Fruit fly (Drosophila melanogaster) whole organism, embryonic: Measurements from ENCODE around the gene insv.
A peak's percentile ranks its signal among the peaks of the same experiment; 100 is the strongest.

Experiments
- Atf-2 ChIP-seq: fragments of 200-800 bp; sonication (Bioruptor generic); optimal IDR thresholded peaks from 2 replicates; lab custom pipeline; 2016; ENCODE audit warnings: missing biosample characterization, missing genetic modification characterization
- BEAF-32 ChIP-seq: fragments of 200-800 bp; sonication (Bioruptor generic); optimal IDR thresholded peaks from 3 replicates; lab custom pipeline; 2017; ENCODE audit warnings: missing biosample characterization, missing genetic modification characterization, mild to moderate bottlenecking, moderate library complexity, missing genetic modification reagents
- CG10431 ChIP-seq: fragments of 200-800 bp; sonication (Bioruptor generic); optimal IDR thresholded peaks from 3 replicates; lab custom pipeline; 2018; ENCODE audit warnings: missing biosample characterization, mild to moderate bottlenecking, missing genetic modification characterization
- CG10654 ChIP-seq: fragments of 200-800 bp; sonication (Bioruptor generic); optimal IDR thresholded peaks from 2 replicates; lab custom pipeline; 2016; ENCODE audit warnings: missing biosample characterization, missing genetic modification characterization
- CG10979 ChIP-seq: fragments of 200-800 bp; sonication (Bioruptor generic); optimal IDR thresholded peaks from 2 replicates; lab custom pipeline; 2018; ENCODE audit warnings: missing biosample characterization, mild to moderate bottlenecking, missing genetic modification characterization, moderate library complexity
- CG11093 ChIP-seq: fragments of 200-800 bp; sonication (Bioruptor generic); IDR thresholded peaks from 3 replicates; pipeline ENCODE4 v1.3.6; 2022; ENCODE audit warnings: missing biosample characterization, missing genetic modification characterization
- CG12299 ChIP-seq: fragments of 200-800 bp; sonication (Bioruptor generic); optimal IDR thresholded peaks from 2 replicates; lab custom pipeline; 2018; ENCODE audit warnings: missing biosample characterization, mild to moderate bottlenecking, missing genetic modification characterization
- CG14710 ChIP-seq: fragments of 200-800 bp; sonication (Bioruptor generic); optimal IDR thresholded peaks from 3 replicates; lab custom pipeline; 2019; ENCODE audit warnings: missing biosample characterization, mild to moderate bottlenecking, missing genetic modification characterization, moderate library complexity
- CG15073 ChIP-seq: fragments of 200-800 bp; sonication (Bioruptor generic); optimal IDR thresholded peaks from 2 replicates; lab custom pipeline; 2016; ENCODE audit warnings: missing biosample characterization, missing genetic modification characterization
- CG15696 ChIP-seq: fragments of 200-800 bp; sonication (Bioruptor generic); optimal IDR thresholded peaks from 2 replicates; lab custom pipeline; 2019; ENCODE audit warnings: missing biosample characterization, mild to moderate bottlenecking, missing genetic modification characterization, moderate library complexity
- CG17186 ChIP-seq: fragments of 200-800 bp; sonication (Bioruptor generic); optimal IDR thresholded peaks from 3 replicates; lab custom pipeline; 2017; ENCODE audit warnings: missing biosample characterization, missing genetic modification reagents, missing genetic modification characterization
- CG18262 ChIP-seq: fragments of 200-800 bp; optimal IDR thresholded peaks from 3 replicates; lab custom pipeline; 2019; ENCODE audit warnings: missing biosample characterization, mild to moderate bottlenecking, missing genetic modification characterization, moderate library complexity
- CG18476 ChIP-seq: fragments of 200-800 bp; sonication (Bioruptor generic); optimal IDR thresholded peaks from 2 replicates; lab custom pipeline; 2016; ENCODE audit warnings: missing biosample characterization, mild to moderate bottlenecking, missing genetic modification characterization
- CG2120 ChIP-seq: fragments of 200-800 bp; sonication (Bioruptor generic); optimal IDR thresholded peaks from 3 replicates; lab custom pipeline; 2016; ENCODE audit warnings: missing biosample characterization, missing genetic modification characterization
- CG2129 ChIP-seq: fragments of 200-800 bp; sonication (Bioruptor generic); IDR thresholded peaks from 2 replicates; pipeline ENCODE4 v1.3.6; 2022; ENCODE audit warnings: missing biosample characterization, missing genetic modification characterization; ENCODE audit not compliant: partially characterized antibody
- CG30020 ChIP-seq: fragments of 200-800 bp; optimal IDR thresholded peaks from 2 replicates; lab custom pipeline; 2019; ENCODE audit warnings: missing biosample characterization, mild to moderate bottlenecking, missing genetic modification characterization, moderate library complexity
- CG31388 ChIP-seq: fragments of 200-800 bp; sonication (Bioruptor generic); optimal IDR thresholded peaks from 2 replicates; lab custom pipeline; 2016; ENCODE audit warnings: missing biosample characterization, missing genetic modification characterization
- CG3995 ChIP-seq: fragments of 200-800 bp; sonication (Bioruptor generic); optimal IDR thresholded peaks from 3 replicates; lab custom pipeline; 2016; ENCODE audit warnings: missing biosample characterization, missing genetic modification characterization
- CG4730 ChIP-seq: fragments of 200-800 bp; sonication (Bioruptor generic); IDR thresholded peaks from 2 replicates; pipeline ENCODE4 v1.3.6; 2022; ENCODE audit warnings: missing biosample characterization, missing genetic modification characterization
- CG6272 ChIP-seq: fragments of 200-800 bp; sonication (Bioruptor generic); IDR thresholded peaks from 2 replicates; pipeline ENCODE4 v1.3.6; 2022; ENCODE audit warnings: missing biosample characterization, missing genetic modification characterization
- CG6791 ChIP-seq: fragments of 200-800 bp; sonication (Bioruptor generic); IDR thresholded peaks from 3 replicates; pipeline ENCODE4 v1.3.6; 2022; ENCODE audit warnings: missing biosample characterization, missing genetic modification characterization; ENCODE audit not compliant: partially characterized antibody
- CG8281 ChIP-seq: fragments of 200-800 bp; sonication (Bioruptor generic); optimal IDR thresholded peaks from 2 replicates; lab custom pipeline; 2018; ENCODE audit warnings: missing biosample characterization, mild to moderate bottlenecking, missing genetic modification characterization, moderate library complexity
- CHES-1-like ChIP-seq: fragments of 200-800 bp; sonication (Bioruptor generic); optimal IDR thresholded peaks from 2 replicates; lab custom pipeline; 2016; ENCODE audit warnings: missing biosample characterization, missing genetic modification characterization
- Doc2 ChIP-seq: fragments of 200-800 bp; sonication (Bioruptor generic); IDR thresholded peaks from 2 replicates; pipeline ENCODE4 v1.3.6; 2022; ENCODE audit warnings: missing biosample characterization, missing genetic modification characterization
- Hr78 ChIP-seq, 2 experiments: fragments of 200-800 bp in 1 of 2; fragments of >200 bp in 1 of 2; sonication (Bioruptor generic) in 1 of 2; optimal IDR thresholded peaks; 2 replicates each; lab custom pipeline; 2017 to 2019; ENCODE audit warnings: missing biosample characterization in 2 of 2, missing genetic modification characterization in 2 of 2, mild to moderate bottlenecking in 1 of 2, moderate library complexity in 1 of 2
- Jarid2 ChIP-seq: fragments of 200-800 bp; sonication (Bioruptor generic); optimal IDR thresholded peaks from 3 replicates; lab custom pipeline; 2017; ENCODE audit warnings: mild to moderate bottlenecking, missing biosample characterization, missing genetic modification reagents, missing genetic modification characterization
- Lpt ChIP-seq: fragments of >200 bp; optimal IDR thresholded peaks from 2 replicates; lab custom pipeline; 2018; ENCODE audit warnings: missing biosample characterization, missing genetic modification characterization
- Meics ChIP-seq: fragments of 200-800 bp; sonication (Bioruptor generic); optimal IDR thresholded peaks from 2 replicates; lab custom pipeline; 2017; ENCODE audit warnings: missing biosample characterization, mild to moderate bottlenecking, missing genetic modification characterization
- NC2α ChIP-seq: fragments of 200-800 bp; sonication (Bioruptor generic); optimal IDR thresholded peaks from 2 replicates; lab custom pipeline; 2016; ENCODE audit warnings: missing biosample characterization, missing genetic modification characterization
- Nf-YC ChIP-seq: fragments of 200-800 bp; optimal IDR thresholded peaks from 3 replicates; lab custom pipeline; 2019; ENCODE audit warnings: missing biosample characterization, mild to moderate bottlenecking, missing genetic modification characterization, moderate library complexity
- Pdp1 ChIP-seq, 2 experiments: fragments of 200-800 bp; sonication (Bioruptor generic); optimal IDR thresholded peaks; 3 replicates each; lab custom pipeline; 2016; ENCODE audit warnings: missing biosample characterization in 2 of 2, missing genetic modification characterization in 2 of 2, mild to moderate bottlenecking in 1 of 2, moderate library complexity in 1 of 2
- Ravus ChIP-seq: fragments of 200-800 bp; sonication (Bioruptor generic); IDR thresholded peaks from 2 replicates; pipeline ENCODE4 v1.3.6; 2022; ENCODE audit warnings: missing biosample characterization, missing genetic modification characterization
- Sox102F ChIP-seq: fragments of 200-800 bp; sonication (Bioruptor generic); optimal IDR thresholded peaks from 2 replicates; lab custom pipeline; 2018; ENCODE audit warnings: missing biosample characterization, mild to moderate bottlenecking, missing genetic modification characterization, moderate library complexity
- Ssrp ChIP-seq: fragments of 200-800 bp; sonication (Bioruptor generic); optimal IDR thresholded peaks from 2 replicates; lab custom pipeline; 2018; ENCODE audit warnings: missing biosample characterization, mild to moderate bottlenecking, missing genetic modification characterization, moderate library complexity
- Trl ChIP-seq, 3 experiments: fragments of >200 bp in 2 of 3; fragments of 200-800 bp in 1 of 3; sonication (Bioruptor generic) in 1 of 3; optimal IDR thresholded peaks; 2 replicates in 1 of 3; 3 replicates in 2 of 3; lab custom pipeline; 2016 to 2017; ENCODE audit warnings: missing biosample characterization in 1 of 3, missing genetic modification characterization in 1 of 3
- chn ChIP-seq: fragments of 200-800 bp; sonication (Bioruptor generic); optimal IDR thresholded peaks from 2 replicates; lab custom pipeline; 2016; ENCODE audit warnings: missing biosample characterization, missing genetic modification characterization
- crol ChIP-seq: fragments of 200-800 bp; sonication (Bioruptor generic); IDR thresholded peaks from 2 replicates; pipeline ENCODE4 v1.3.6; 2022; ENCODE audit warnings: missing biosample characterization, missing genetic modification characterization
- dmrt99B ChIP-seq: fragments of 200-800 bp; sonication (Bioruptor generic); optimal IDR thresholded peaks from 2 replicates; lab custom pipeline; 2018; ENCODE audit warnings: missing biosample characterization, mild to moderate bottlenecking, missing genetic modification characterization, moderate library complexity
- insv ChIP-seq, 2 experiments: fragments of 200-800 bp; sonication (Bioruptor generic); optimal IDR thresholded peaks; 3 replicates each; lab custom pipeline; 2016 to 2018; ENCODE audit warnings: missing biosample characterization in 2 of 2, missing genetic modification characterization in 2 of 2
- mam ChIP-seq: fragments of 200-800 bp; sonication (Bioruptor generic); optimal IDR thresholded peaks from 3 replicates; lab custom pipeline; 2016; ENCODE audit warnings: missing biosample characterization, missing genetic modification characterization
- rib ChIP-seq: fragments of 200-800 bp; sonication (Bioruptor generic); IDR thresholded peaks from 2 replicates; pipeline ENCODE4 v1.3.6; 2022; ENCODE audit warnings: missing biosample characterization, missing genetic modification characterization
- run ChIP-seq: fragments of 200-800 bp; sonication (Bioruptor generic); optimal IDR thresholded peaks from 3 replicates; lab custom pipeline; 2018; ENCODE audit warnings: missing biosample characterization, mild to moderate bottlenecking, missing genetic modification characterization
- shn ChIP-seq: fragments of 200-800 bp; sonication (Bioruptor generic); optimal IDR thresholded peaks from 3 replicates; lab custom pipeline; 2016; ENCODE audit warnings: missing biosample characterization, missing genetic modification characterization
- sim ChIP-seq: fragments of 200-800 bp; sonication (Bioruptor generic); IDR thresholded peaks from 2 replicates; pipeline ENCODE4 v1.3.6; 2022; ENCODE audit warnings: missing biosample characterization, missing genetic modification characterization
- sisA ChIP-seq: fragments of 200-800 bp; sonication (Bioruptor generic); IDR thresholded peaks from 2 replicates; pipeline ENCODE4 v1.3.6; 2022; ENCODE audit warnings: missing biosample characterization, missing genetic modification characterization
- stc ChIP-seq: fragments of 200-800 bp; sonication (Bioruptor generic); IDR thresholded peaks from 2 replicates; pipeline ENCODE4 v1.3.6; 2022; ENCODE audit warnings: missing biosample characterization, missing genetic modification characterization
- tin ChIP-seq: fragments of 200-800 bp; sonication (Bioruptor generic); optimal IDR thresholded peaks from 3 replicates; lab custom pipeline; 2016; ENCODE audit warnings: missing biosample characterization, missing genetic modification characterization
- wdn ChIP-seq: fragments of 200-800 bp; sonication (Bioruptor generic); IDR thresholded peaks from 2 replicates; pipeline ENCODE4 v1.3.6; 2022; ENCODE audit warnings: missing biosample characterization, missing genetic modification characterization
- wor ChIP-seq: fragments of 200-800 bp; sonication (Bioruptor generic); IDR thresholded peaks from 2 replicates; pipeline ENCODE4 v1.3.6; 2022; ENCODE audit warnings: missing biosample characterization, missing genetic modification characterization
- zen ChIP-seq: fragments of 200-800 bp; sonication (Bioruptor generic); optimal IDR thresholded peaks from 3 replicates; lab custom pipeline; 2018; ENCODE audit warnings: missing biosample characterization, mild to moderate bottlenecking, missing genetic modification characterization, moderate library complexity

insv gene

dm6 chr2L:2579669-2580351, 3.0 kb upstream of the insv start, which contains the start of the genes ND-B17.2 and Arpc5 (continued):
- TF ChIP-seq Sox102F (GFP tag; lab: Kevin White, UChicago) (no peak), CG10654 (no peak), CHES-1-like (GFP tag; lab: Kevin White, UChicago) (peak; percentile 12), CG2120 (peak; percentile 22), Ravus (GFP tag; lab: Robert Waterston, UW) (no peak), tin (GFP tag; lab: Kevin White, UChicago) (no peak), CG10431 (no peak), Jarid2 (no peak), shn (peak; percentile 31), NC2α (GFP tag; lab: Kevin White, UChicago) (no peak), Ssrp (tag; lab: Kevin White, UChicago) (no peak), Nf-YC (tag; lab: Kevin White, UChicago) (no peak), CG14710 (peak; percentile 61), stc (no peak), sisA (GFP tag; lab: Robert Waterston, UW) (no peak), wdn (no peak), run (no peak), zen (tag; lab: Kevin White, UChicago) (peak; percentile 39), CG15696 (tag; lab: Kevin White, UChicago) (no peak), CG6791 (GFP tag; lab: Robert Waterston, UW) (no peak), BEAF-32 (GFP tag; lab: Kevin White, UChicago) (peak; percentile 42), CG6272 (GFP tag; lab: Robert Waterston, UW) (no peak), CG31388 (GFP tag; lab: Kevin White, UChicago) (no peak), Lpt (GFP tag; lab: Kevin White, UChicago) (no peak), Pdp1 (GFP tag; optimal IDR thresholded peaks at IDR 0.05; lab: Kevin White, UChicago) (peak in 1 of 2 experiments; percentile 91), CG11093 (GFP tag; lab: Robert Waterston, UW) (no peak), chn (GFP tag; lab: Kevin White, UChicago) (no peak), insv (GFP tag; optimal IDR thresholded peaks at IDR 0.05; lab: Kevin White, UChicago) (peak in 1 of 2 experiments; percentile 75), sim (GFP tag; lab: Robert Waterston, UW) (no peak), CG12299 (tag; lab: Kevin White, UChicago) (no peak), Trl (optimal IDR thresholded peaks at IDR 0.05; lab: Kevin White, UChicago) (no peak), Trl (GFP tag; optimal IDR thresholded peaks at IDR 0.05; lab: Kevin White, UChicago) (no peak), CG2129 (no peak), wor (GFP tag; lab: Robert Waterston, UW) (no peak), CG30020 (tag; lab: Kevin White, UChicago) (peak; percentile 38), Doc2 (GFP tag; lab: Robert Waterston, UW) (no peak), CG18262 (tag; lab: Kevin White, UChicago) (peak; percentile 29), Meics (no peak), rib (GFP tag; lab: Robert Waterston, UW) (no peak), dmrt99B (tag; lab: Kevin White, UChicago) (no peak), crol (no peak), Hr78 (GFP tag; optimal IDR thresholded peaks at IDR 0.05; lab: Kevin White, UChicago) (no peak), CG8281 (tag; lab: Kevin White, UChicago) (no peak), CG18476 (peak; percentile 6), CG10979 (tag; lab: Kevin White, UChicago) (peak; percentile 33), CG3995 (GFP tag; lab: Kevin White, UChicago) (peak; percentile 24), CG4730 (GFP tag; lab: Robert Waterston, UW) (no peak), CG17186 (GFP tag; lab: Kevin White, UChicago) (peak; percentile 70), CG15073 (GFP tag; lab: Kevin White, UChicago) (no peak), Atf-2 (GFP tag; lab: Kevin White, UChicago) (peak; percentile 8), mam (GFP tag; lab: Kevin White, UChicago) (peak; percentile 13)
